Fruit fly (Drosophila melanogaster) whole organism, prepupa: ENCODE results near the gene PolD1.
A peak's percentile ranks its signal among the peaks of the same experiment; 100 is the strongest.

Experiments
- Blimp-1 ChIP-seq: fragments of 200-800 bp; sonication (Bioruptor generic); optimal IDR thresholded peaks from 3 replicates; lab custom pipeline; 2017; ENCODE audit warnings: missing biosample characterization, missing genetic modification characterization, mild to moderate bottlenecking, moderate library complexity, missing genetic modification reagents
- CG10631 ChIP-seq: fragments of 200-800 bp; sonication (Bioruptor generic); optimal IDR thresholded peaks from 2 replicates; lab custom pipeline; 2016; ENCODE audit warnings: missing biosample characterization, missing genetic modification characterization
- CG10669 ChIP-seq: fragments of 200-800 bp; sonication (Bioruptor generic); optimal IDR thresholded peaks from 3 replicates; lab custom pipeline; 2018; ENCODE audit warnings: missing biosample characterization, mild to moderate bottlenecking, missing genetic modification characterization, moderate library complexity
- CG11294 ChIP-seq: fragments of 200-800 bp; sonication (Bioruptor generic); IDR thresholded peaks from 2 replicates; pipeline ENCODE4 v1.3.6; 2022; ENCODE audit warnings: missing biosample characterization, missing genetic modification characterization
- CG11762 ChIP-seq: fragments of 200-800 bp; sonication (Bioruptor generic); optimal IDR thresholded peaks from 3 replicates; lab custom pipeline; 2016; ENCODE audit warnings: missing biosample characterization, missing genetic modification characterization; ENCODE audit not compliant: insufficient read depth
- CG11902 ChIP-seq: fragments of 200-800 bp; sonication (Bioruptor generic); optimal IDR thresholded peaks from 3 replicates; lab custom pipeline; 2016; ENCODE audit warnings: missing biosample characterization, missing genetic modification characterization
- CG15336 ChIP-seq: fragments of 200-800 bp; sonication (Bioruptor generic); IDR thresholded peaks from 2 replicates; pipeline ENCODE4 v1.3.6; 2022; ENCODE audit warnings: missing biosample characterization, missing genetic modification characterization
- CG1621 ChIP-seq: fragments of 200-800 bp; sonication (Bioruptor generic); optimal IDR thresholded peaks from 3 replicates; lab custom pipeline; 2018; ENCODE audit warnings: missing biosample characterization, mild to moderate bottlenecking, missing genetic modification characterization
- CG16779 ChIP-seq: fragments of 200-800 bp; sonication (Bioruptor generic); optimal IDR thresholded peaks from 3 replicates; lab custom pipeline; 2017; ENCODE audit warnings: missing biosample characterization, mild to moderate bottlenecking, missing genetic modification characterization
- CG31627 ChIP-seq: fragments of 200-800 bp; sonication (Bioruptor generic); optimal IDR thresholded peaks from 3 replicates; lab custom pipeline; 2016; ENCODE audit warnings: missing biosample characterization, missing genetic modification characterization
- CG32006 ChIP-seq: fragments of 200-800 bp; sonication (Bioruptor generic); optimal IDR thresholded peaks from 3 replicates; lab custom pipeline; 2017; ENCODE audit warnings: missing biosample characterization, mild to moderate bottlenecking, missing genetic modification characterization
- CG34406 ChIP-seq: fragments of 200-800 bp; sonication (Bioruptor generic); optimal IDR thresholded peaks from 3 replicates; lab custom pipeline; 2016; ENCODE audit warnings: missing biosample characterization, missing genetic modification characterization
- CG3919 ChIP-seq: fragments of 200-800 bp; sonication (Bioruptor generic); optimal IDR thresholded peaks from 3 replicates; lab custom pipeline; 2016; ENCODE audit warnings: missing biosample characterization, missing genetic modification characterization
- CG4318 ChIP-seq: fragments of 200-800 bp; sonication (Bioruptor generic); optimal IDR thresholded peaks from 3 replicates; lab custom pipeline; 2017; ENCODE audit warnings: missing biosample characterization, mild to moderate bottlenecking, missing genetic modification characterization
- CG6163 ChIP-seq: fragments of 200-800 bp; sonication (Bioruptor generic); IDR thresholded peaks from 3 replicates; pipeline ENCODE4 v1.3.6; 2022; ENCODE audit warnings: missing biosample characterization, missing genetic modification characterization
- CG6276 ChIP-seq: fragments of 200-800 bp; sonication (Bioruptor generic); optimal IDR thresholded peaks from 2 replicates; lab custom pipeline; 2017; ENCODE audit warnings: missing biosample characterization, mild to moderate bottlenecking, missing genetic modification characterization
- CG6792 ChIP-seq: fragments of 200-800 bp; sonication (Bioruptor generic); optimal IDR thresholded peaks from 3 replicates; lab custom pipeline; 2016; ENCODE audit warnings: missing biosample characterization, missing genetic modification characterization
- CG6854 ChIP-seq: fragments of 200-800 bp; sonication (Bioruptor generic); optimal IDR thresholded peaks from 2 replicates; lab custom pipeline; 2017; ENCODE audit warnings: missing biosample characterization, mild to moderate bottlenecking, missing genetic modification characterization
- CG7368 ChIP-seq: fragments of 200-800 bp; sonication (Bioruptor generic); optimal IDR thresholded peaks from 3 replicates; lab custom pipeline; 2016; ENCODE audit warnings: missing biosample characterization, missing genetic modification characterization
- CG8319 ChIP-seq: fragments of 200-800 bp; sonication (Bioruptor generic); optimal IDR thresholded peaks from 3 replicates; lab custom pipeline; 2016; ENCODE audit warnings: missing biosample characterization, missing genetic modification characterization
- CG8632 ChIP-seq: fragments of 200-800 bp; sonication (Bioruptor generic); optimal IDR thresholded peaks from 3 replicates; lab custom pipeline; 2016; ENCODE audit warnings: missing biosample characterization, missing genetic modification characterization
- Eip75B ChIP-seq: fragments of 200-800 bp; sonication (Bioruptor generic); optimal IDR thresholded peaks from 3 replicates; lab custom pipeline; 2016; ENCODE audit warnings: missing biosample characterization, missing genetic modification characterization
- Eip78C ChIP-seq: fragments of 200-800 bp; sonication (Bioruptor generic); peaks from one replicate; lab custom pipeline; 2016; ENCODE audit warnings: missing biosample characterization, missing genetic modification characterization
- Ets21C ChIP-seq: fragments of 200-800 bp; sonication (Bioruptor generic); optimal IDR thresholded peaks from 3 replicates; lab custom pipeline; 2016; ENCODE audit warnings: missing biosample characterization, missing genetic modification characterization
- Hr38 ChIP-seq: sonication (Bioruptor generic); optimal IDR thresholded peaks from 2 replicates; lab custom pipeline; 2016; ENCODE audit warnings: missing biosample characterization, missing genetic modification characterization
- Hr39 ChIP-seq: fragments of 200-800 bp; sonication (Bioruptor generic); optimal IDR thresholded peaks from 2 replicates; lab custom pipeline; 2016; ENCODE audit warnings: missing biosample characterization, missing genetic modification characterization
- Hr4 ChIP-seq: fragments of 200-800 bp; sonication (Bioruptor generic); optimal IDR thresholded peaks from 3 replicates; lab custom pipeline; 2016; ENCODE audit warnings: missing biosample characterization, missing genetic modification characterization
- Lpt ChIP-seq: fragments of 200-800 bp; sonication (Bioruptor generic); optimal IDR thresholded peaks from 3 replicates; lab custom pipeline; 2016; ENCODE audit warnings: missing biosample characterization, missing genetic modification characterization
- Met ChIP-seq: fragments of 200-800 bp; sonication (Bioruptor generic); optimal IDR thresholded peaks from 3 replicates; lab custom pipeline; 2016; ENCODE audit warnings: missing biosample characterization, missing genetic modification characterization
- OdsH ChIP-seq: fragments of 200-800 bp; sonication (Bioruptor generic); optimal IDR thresholded peaks from 3 replicates; lab custom pipeline; 2016; ENCODE audit warnings: missing biosample characterization, missing genetic modification characterization
- Smox ChIP-seq: fragments of 200-800 bp; sonication (Bioruptor generic); optimal IDR thresholded peaks from 3 replicates; lab custom pipeline; 2016; ENCODE audit warnings: missing biosample characterization, missing genetic modification characterization
- Sox102F ChIP-seq: fragments of 200-800 bp; sonication (Bioruptor generic); optimal IDR thresholded peaks from 2 replicates; lab custom pipeline; 2016; ENCODE audit warnings: missing biosample characterization, mild to moderate bottlenecking, missing genetic modification characterization
- acj6 ChIP-seq: fragments of 200-800 bp; sonication (Bioruptor generic); optimal IDR thresholded peaks from 3 replicates; lab custom pipeline; 2016; ENCODE audit warnings: missing biosample characterization, missing genetic modification characterization
- dac ChIP-seq: fragments of 200-800 bp; sonication (Bioruptor generic); optimal IDR thresholded peaks from 2 replicates; lab custom pipeline; 2017; ENCODE audit warnings: missing biosample characterization, mild to moderate bottlenecking, missing genetic modification characterization
- dsx ChIP-seq: fragments of 200-800 bp; optimal IDR thresholded peaks from 3 replicates; lab custom pipeline; 2019; ENCODE audit warnings: missing biosample characterization, mild to moderate bottlenecking, missing genetic modification characterization, moderate library complexity; ENCODE audit not compliant: poor library complexity, severe bottlenecking
- eg ChIP-seq: fragments of 200-800 bp; sonication (Bioruptor generic); IDR thresholded peaks from 3 replicates; pipeline ENCODE4 v1.3.6; 2022; ENCODE audit warnings: missing biosample characterization, missing genetic modification characterization
- fkh ChIP-seq: fragments of 200-800 bp; sonication (Bioruptor generic); optimal IDR thresholded peaks from 3 replicates; lab custom pipeline; 2017; ENCODE audit warnings: missing biosample characterization, mild to moderate bottlenecking, missing genetic modification characterization, moderate library complexity
- lz ChIP-seq: fragments of 200-800 bp; sonication (Bioruptor generic); optimal IDR thresholded peaks from 3 replicates; lab custom pipeline; 2016; ENCODE audit warnings: missing biosample characterization, missing genetic modification characterization
- net ChIP-seq: fragments of 200-800 bp; sonication (Bioruptor generic); optimal IDR thresholded peaks from 3 replicates; lab custom pipeline; 2016; ENCODE audit warnings: missing biosample characterization, missing genetic modification characterization
- pdm3 ChIP-seq: fragments of 200-800 bp; sonication (Bioruptor generic); optimal IDR thresholded peaks from 3 replicates; lab custom pipeline; 2016; ENCODE audit warnings: missing biosample characterization, missing genetic modification characterization
- salr ChIP-seq, 2 experiments: fragments of 200-800 bp; sonication (Bioruptor generic); optimal IDR thresholded peaks; 3 replicates each; lab custom pipeline; 2016 to 2018; ENCODE audit warnings: missing biosample characterization in 2 of 2, missing genetic modification characterization in 2 of 2, mild to moderate bottlenecking in 1 of 2
- ss ChIP-seq, 2 experiments: fragments of 200-800 bp; sonication (Bioruptor generic); optimal IDR thresholded peaks; 2 replicates in 1 of 2; 3 replicates in 1 of 2; lab custom pipeline; 2017 to 2018; ENCODE audit warnings: mild to moderate bottlenecking in 2 of 2, missing biosample characterization in 2 of 2, missing genetic modification characterization in 2 of 2, moderate library complexity in 1 of 2
- topi ChIP-seq: fragments of 200-800 bp; sonication (Bioruptor generic); optimal IDR thresholded peaks from 3 replicates; lab custom pipeline; 2016; ENCODE audit warnings: missing biosample characterization, missing genetic modification characterization
- vri ChIP-seq: fragments of 200-800 bp; sonication (Bioruptor generic); optimal IDR thresholded peaks from 3 replicates; lab custom pipeline; 2016; ENCODE audit warnings: missing biosample characterization, mild to moderate bottlenecking, missing genetic modification characterization

The PolD1 gene

DNA sequence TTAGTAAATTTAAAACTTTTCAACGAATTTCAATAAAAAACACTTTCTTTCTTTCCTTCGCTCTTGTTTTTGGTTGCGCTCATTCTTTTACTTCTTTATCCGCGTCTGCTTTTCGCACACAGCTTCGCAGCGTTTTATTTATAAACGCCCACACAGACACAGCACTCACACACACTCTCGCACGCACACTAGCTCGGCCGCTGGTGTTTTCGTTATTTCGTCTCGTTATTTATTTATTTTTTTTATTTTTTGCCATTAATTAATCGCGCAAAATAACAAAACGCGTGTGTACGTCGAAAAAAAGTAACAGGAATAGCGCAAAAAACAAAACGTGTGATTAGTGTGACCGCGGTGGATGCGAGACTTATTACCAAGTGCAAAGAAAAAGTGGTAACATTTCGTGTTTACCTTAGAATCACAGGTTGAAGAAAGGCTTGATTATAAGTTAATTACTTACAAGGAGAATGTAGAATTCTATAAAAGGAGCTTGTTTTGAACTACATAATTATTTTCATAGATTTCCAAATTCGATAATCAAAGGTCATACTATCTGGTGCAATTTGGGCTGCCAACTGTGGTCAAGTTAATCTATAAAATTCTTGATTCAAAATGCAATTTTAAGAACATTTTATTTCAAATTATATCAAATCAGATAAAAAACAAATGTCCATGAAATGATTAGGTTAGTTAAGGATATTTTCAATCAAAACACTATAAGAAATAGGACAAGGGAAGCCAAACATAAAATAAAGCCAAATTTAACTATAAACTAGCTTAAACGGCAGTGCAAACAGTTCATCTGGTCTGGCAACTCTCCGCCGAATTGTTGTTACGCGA lies 17.0 kb upstream of the PolD1 start, which contains the start of the genes hzg and mRpS31 (continued):
- TF ChIP-seq acj6, result peak; percentile 57
- TF ChIP-seq Ets21C (GFP tag; lab: Kevin White, UChicago), result peak; percentile 45
- TF ChIP-seq fkh (GFP tag; lab: Kevin White, UChicago), result peak; percentile 53
- TF ChIP-seq topi (GFP tag; lab: Kevin White, UChicago), result peak; percentile 50
- peak; percentile 48 for TF ChIP-seq Hr39 (GFP tag; lab: Kevin White, UChicago)
- no peak for TF ChIP-seq Hr38
- peak; percentile 49 for TF ChIP-seq CG32006 (GFP tag; lab: Kevin White, UChicago)
- TF ChIP-seq CG3919 (GFP tag; lab: Kevin White, UChicago), result peak; percentile 44
- peak; percentile 58 for TF ChIP-seq net
- TF ChIP-seq CG15336 (GFP tag; lab: Robert Waterston, UW), result peak; percentile 66
- peak; percentile 12 for TF ChIP-seq CG8632 (GFP tag; lab: Kevin White, UChicago)
- TF ChIP-seq CG11294 (GFP tag; lab: Robert Waterston, UW), result no peak
- TF ChIP-seq CG10669, result peak; percentile 53
- TF ChIP-seq vri (GFP tag; lab: Kevin White, UChicago), result peak; percentile 70
- peak; percentile 47 for TF ChIP-seq Smox (GFP tag; lab: Kevin White, UChicago)
- no peak for TF ChIP-seq Lpt (GFP tag; lab: Kevin White, UChicago)
- TF ChIP-seq CG4318 (GFP tag; lab: Kevin White, UChicago), result no peak
- TF ChIP-seq Sox102F (GFP tag; lab: Kevin White, UChicago), result peak; percentile 65
- TF ChIP-seq Eip78C (GFP tag; lab: Kevin White, UChicago), result peak; percentile 89
- peak; percentile 50 to 68 for TF ChIP-seq salr (GFP tag; optimal IDR thresholded peaks at IDR 0.05; lab: Kevin White, UChicago)
- TF ChIP-seq CG11902 (GFP tag; lab: Kevin White, UChicago), result peak; percentile 14
- peak; percentile 16 for TF ChIP-seq OdsH (GFP tag; lab: Kevin White, UChicago)

DNA sequence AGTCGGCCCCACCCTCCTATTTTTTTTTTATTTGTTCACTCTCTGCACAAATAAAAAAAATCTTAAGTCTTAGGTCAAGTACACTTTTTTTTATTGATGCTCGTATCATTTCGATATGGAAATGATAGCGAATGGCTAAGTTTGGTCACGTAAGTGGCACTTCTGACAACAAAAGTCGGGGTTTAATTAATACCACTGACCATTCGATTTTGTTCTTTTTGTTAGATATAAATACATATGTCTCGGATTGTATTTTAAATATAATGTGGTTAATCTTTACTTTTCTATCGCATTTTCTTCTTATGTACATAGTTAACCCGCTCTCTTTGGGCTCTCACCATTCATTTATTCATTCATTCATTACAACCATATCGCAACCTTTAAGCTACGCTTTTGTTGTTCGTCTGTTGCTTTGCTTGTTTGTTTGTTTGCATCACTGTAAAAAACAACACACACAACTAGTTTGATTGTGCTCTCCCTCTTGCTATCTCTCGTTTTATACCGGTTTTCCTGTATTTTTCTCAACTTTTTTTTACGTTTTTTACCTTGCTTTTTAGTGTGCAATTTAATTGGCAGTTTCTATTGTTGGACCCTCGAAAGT lies 14.6 kb upstream of the PolD1 start:
- TF ChIP-seq CG11902 (GFP tag; lab: Kevin White, UChicago), result no peak
- TF ChIP-seq CG11294 (GFP tag; lab: Robert Waterston, UW), result no peak
- no peak for TF ChIP-seq Met (GFP tag; lab: Kevin White, UChicago)
- no peak for TF ChIP-seq CG7368 (GFP tag; lab: Kevin White, UChicago)
- TF ChIP-seq eg, result peak; percentile 74
- TF ChIP-seq lz (GFP tag; lab: Kevin White, UChicago), result no peak
- no peak for TF ChIP-seq CG1621 (tag; lab: Kevin White, UChicago)
- peak; percentile 25 for TF ChIP-seq dsx
- TF ChIP-seq CG6854 (GFP tag; lab: Kevin White, UChicago), result no peak
- TF ChIP-seq Eip78C (GFP tag; lab: Kevin White, UChicago), result peak; percentile 86
- peak; percentile 66 for TF ChIP-seq CG16779 (tag; lab: Kevin White, UChicago)
- no peak for TF ChIP-seq Ets21C (GFP tag; lab: Kevin White, UChicago)
- peak; percentile 76 to 80 for TF ChIP-seq ss (GFP tag; optimal IDR thresholded peaks at IDR 0.05; lab: Kevin White, UChicago)
- TF ChIP-seq Hr39 (GFP tag; lab: Kevin White, UChicago), result no peak
- peak; percentile 82 for TF ChIP-seq Hr4 (GFP tag; lab: Kevin White, UChicago)
- no peak for TF ChIP-seq vri (GFP tag; lab: Kevin White, UChicago)
- peak; percentile 29 for TF ChIP-seq dac (GFP tag; lab: Kevin White, UChicago)
- no peak for TF ChIP-seq Eip75B (GFP tag; lab: Kevin White, UChicago)
- no peak for TF ChIP-seq CG31627
- no peak for TF ChIP-seq Blimp-1
- TF ChIP-seq CG6276, result peak; percentile 89
- TF ChIP-seq CG8319, result no peak
- peak; percentile 71 for TF ChIP-seq CG15336 (GFP tag; lab: Robert Waterston, UW)
- peak; percentile 24 for TF ChIP-seq CG10669
- TF ChIP-seq Lpt (GFP tag; lab: Kevin White, UChicago), result peak; percentile 30
- TF ChIP-seq OdsH (GFP tag; lab: Kevin White, UChicago), result peak; percentile 48
- no peak for TF ChIP-seq CG6792 (GFP tag; lab: Kevin White, UChicago)
- TF ChIP-seq acj6, result no peak
- peak; percentile 39 for TF ChIP-seq fkh (GFP tag; lab: Kevin White, UChicago)
- TF ChIP-seq net, result peak; percentile 15
- peak; percentile 80 for TF ChIP-seq CG32006 (GFP tag; lab: Kevin White, UChicago)
- peak; percentile 37 for TF ChIP-seq pdm3 (GFP tag; lab: Kevin White, UChicago)
- TF ChIP-seq CG3919 (GFP tag; lab: Kevin White, UChicago), result peak; percentile 10
- no peak for TF ChIP-seq CG8632 (GFP tag; lab: Kevin White, UChicago)
- no peak for TF ChIP-seq CG11762 (GFP tag; lab: Kevin White, UChicago)
- TF ChIP-seq CG4318 (GFP tag; lab: Kevin White, UChicago), result no peak
- no peak for TF ChIP-seq CG34406
- TF ChIP-seq CG10631 (GFP tag; lab: Kevin White, UChicago), result peak; percentile 9
- peak; percentile 46; the same call in 2 of the 3 replicates for TF ChIP-seq CG6163
